Fruit fly (Drosophila melanogaster) whole organism, embryonic: ENCODE measurements around the gene DCP2.

Experiments
- Abd-B ChIP-seq: fragments of 200-800 bp; sonication (Bioruptor generic); optimal IDR thresholded peaks from 2 replicates; lab custom pipeline; 2018; ENCODE audit warnings: missing biosample characterization, mild to moderate bottlenecking, missing genetic modification characterization, moderate library complexity
- Adf1 ChIP-seq: fragments of 200-800 bp; sonication (Bioruptor generic); IDR thresholded peaks from 2 replicates; pipeline ENCODE4 v1.3.6; 2022; ENCODE audit warnings: missing biosample characterization, missing genetic modification characterization
- BEAF-32 ChIP-seq: fragments of 200-800 bp; sonication (Bioruptor generic); optimal IDR thresholded peaks from 3 replicates; lab custom pipeline; 2017; ENCODE audit warnings: missing biosample characterization, missing genetic modification characterization, mild to moderate bottlenecking, moderate library complexity, missing genetic modification reagents
- C15 ChIP-seq: fragments of 200-800 bp; sonication (Bioruptor generic); IDR thresholded peaks from 3 replicates; pipeline ENCODE4 v1.3.6; 2022; ENCODE audit warnings: missing biosample characterization, missing genetic modification characterization
- CG10267 ChIP-seq: fragments of 200-800 bp; sonication (Bioruptor generic); optimal IDR thresholded peaks from 2 replicates; lab custom pipeline; 2018; ENCODE audit warnings: missing biosample characterization, mild to moderate bottlenecking, missing genetic modification characterization, moderate library complexity
- CG11504 ChIP-seq: fragments of 200-800 bp; sonication (Bioruptor generic); optimal IDR thresholded peaks from 3 replicates; lab custom pipeline; 2019; ENCODE audit warnings: missing biosample characterization, mild to moderate bottlenecking, missing genetic modification characterization, moderate library complexity
- CG12391 ChIP-seq: fragments of 200-800 bp; sonication (Bioruptor generic); optimal IDR thresholded peaks from 3 replicates; lab custom pipeline; 2018; ENCODE audit warnings: missing biosample characterization, mild to moderate bottlenecking, missing genetic modification characterization, moderate library complexity
- CG13624 ChIP-seq: fragments of 200-800 bp; sonication (Bioruptor generic); optimal IDR thresholded peaks from 2 replicates; lab custom pipeline; 2016; ENCODE audit warnings: missing biosample characterization, missing genetic modification characterization
- CG14860 ChIP-seq: fragments of 200-800 bp; sonication (Bioruptor generic); IDR thresholded peaks from 3 replicates; pipeline ENCODE4 v1.3.6; 2022; ENCODE audit warnings: missing biosample characterization, missing genetic modification characterization; ENCODE audit not compliant: partially characterized antibody
- CG1603 ChIP-seq: fragments of 200-800 bp; sonication (Bioruptor generic); optimal IDR thresholded peaks from 2 replicates; lab custom pipeline; 2019; ENCODE audit warnings: missing biosample characterization, mild to moderate bottlenecking, missing genetic modification characterization, moderate library complexity
- CG17361 ChIP-seq: fragments of 200-800 bp; sonication (Bioruptor generic); IDR thresholded peaks from 3 replicates; pipeline ENCODE4 v1.3.6; 2022; ENCODE audit warnings: missing biosample characterization, missing genetic modification characterization
- CG17829 ChIP-seq: fragments of 200-800 bp; optimal IDR thresholded peaks from 2 replicates; lab custom pipeline; 2019; ENCODE audit warnings: missing biosample characterization, mild to moderate bottlenecking, missing genetic modification characterization, moderate library complexity
- CG17912 ChIP-seq: fragments of 200-800 bp; sonication (Bioruptor generic); optimal IDR thresholded peaks from 2 replicates; lab custom pipeline; 2018; ENCODE audit warnings: missing biosample characterization, mild to moderate bottlenecking, missing genetic modification characterization
- CG2116 ChIP-seq: fragments of 200-800 bp; sonication (Bioruptor generic); optimal IDR thresholded peaks from 3 replicates; lab custom pipeline; 2018; ENCODE audit warnings: missing biosample characterization, mild to moderate bottlenecking, missing genetic modification characterization
- CG30020 ChIP-seq: fragments of 200-800 bp; optimal IDR thresholded peaks from 2 replicates; lab custom pipeline; 2019; ENCODE audit warnings: missing biosample characterization, mild to moderate bottlenecking, missing genetic modification characterization, moderate library complexity
- CG34224 ChIP-seq: fragments of 200-800 bp; sonication (Bioruptor generic); IDR thresholded peaks from 3 replicates; pipeline ENCODE4 v1.3.6; 2022; ENCODE audit warnings: missing biosample characterization, missing genetic modification characterization; ENCODE audit not compliant: partially characterized antibody
- CG34422 ChIP-seq: fragments of 200-800 bp; sonication (Bioruptor generic); IDR thresholded peaks from 3 replicates; pipeline ENCODE4 v1.3.6; 2022; ENCODE audit warnings: missing biosample characterization, missing genetic modification characterization
- CG4328 ChIP-seq: fragments of 200-800 bp; sonication (Bioruptor generic); optimal IDR thresholded peaks from 3 replicates; lab custom pipeline; 2017; ENCODE audit warnings: missing biosample characterization, missing genetic modification reagents, missing genetic modification characterization
- CG4617 ChIP-seq: fragments of 200-800 bp; sonication (Bioruptor generic); optimal IDR thresholded peaks from 3 replicates; lab custom pipeline; 2016; ENCODE audit warnings: missing biosample characterization, missing genetic modification characterization, borderline replicate concordance
- CG7271 ChIP-seq: fragments of 200-800 bp; sonication (Bioruptor generic); optimal IDR thresholded peaks from 2 replicates; lab custom pipeline; 2018; ENCODE audit warnings: missing biosample characterization, mild to moderate bottlenecking, missing genetic modification characterization, moderate library complexity
- CG7556 ChIP-seq: fragments of 200-800 bp; sonication (Bioruptor generic); optimal IDR thresholded peaks from 2 replicates; lab custom pipeline; 2017; ENCODE audit warnings: missing biosample characterization, mild to moderate bottlenecking, missing genetic modification characterization
- CG8924 ChIP-seq: fragments of 200-800 bp; optimal IDR thresholded peaks from 3 replicates; lab custom pipeline; 2019; ENCODE audit warnings: missing biosample characterization, mild to moderate bottlenecking, missing genetic modification characterization, moderate library complexity
- CG9437 ChIP-seq: fragments of 200-800 bp; sonication (Bioruptor generic); optimal IDR thresholded peaks from 2 replicates; lab custom pipeline; 2018; ENCODE audit warnings: missing biosample characterization, mild to moderate bottlenecking, missing genetic modification characterization
- CHES-1-like ChIP-seq: fragments of 200-800 bp; sonication (Bioruptor generic); optimal IDR thresholded peaks from 2 replicates; lab custom pipeline; 2016; ENCODE audit warnings: missing biosample characterization, missing genetic modification characterization
- CTCF ChIP-seq: fragments of 200-800 bp; sonication (Bioruptor generic); optimal IDR thresholded peaks from 2 replicates; lab custom pipeline; 2017; ENCODE audit warnings: missing biosample characterization, mild to moderate bottlenecking, missing genetic modification characterization, moderate library complexity
- Dp ChIP-seq: fragments of 200-800 bp; sonication (Bioruptor generic); optimal IDR thresholded peaks from 2 replicates; lab custom pipeline; 2018; ENCODE audit warnings: missing biosample characterization, mild to moderate bottlenecking, missing genetic modification characterization, moderate library complexity
- Drgx ChIP-seq: fragments of 200-800 bp; sonication (Bioruptor generic); IDR thresholded peaks from 2 replicates; pipeline ENCODE4 v1.3.6; 2022; ENCODE audit warnings: missing biosample characterization, missing genetic modification characterization
- E2f2 ChIP-seq: fragments of 200-800 bp; sonication (Bioruptor generic); IDR thresholded peaks from 2 replicates; pipeline ENCODE4 v1.3.6; 2022; ENCODE audit warnings: missing biosample characterization, missing genetic modification characterization
- Fer2 ChIP-seq: fragments of 200-800 bp; sonication (Bioruptor generic); optimal IDR thresholded peaks from 2 replicates; lab custom pipeline; 2018; ENCODE audit warnings: missing biosample characterization, mild to moderate bottlenecking, missing genetic modification characterization, moderate library complexity
- Myb ChIP-seq: fragments of 200-800 bp; sonication (Bioruptor generic); optimal IDR thresholded peaks from 2 replicates; lab custom pipeline; 2016; ENCODE audit warnings: missing biosample characterization, missing genetic modification characterization
- Poxn ChIP-seq: fragments of 200-800 bp; sonication (Bioruptor generic); IDR thresholded peaks from 2 replicates; pipeline ENCODE4 v1.3.6; 2022; ENCODE audit warnings: missing biosample characterization, missing genetic modification characterization
- corto ChIP-seq: fragments of 200-800 bp; sonication (Bioruptor generic); optimal IDR thresholded peaks from 2 replicates; lab custom pipeline; 2016; ENCODE audit warnings: missing biosample characterization, mild to moderate bottlenecking, missing genetic modification characterization, moderate library complexity
- crp ChIP-seq, 2 experiments: fragments of 200-800 bp; sonication (Bioruptor generic); optimal IDR thresholded peaks; 2 replicates in 1 of 2; 3 replicates in 1 of 2; lab custom pipeline; 2017; ENCODE audit warnings: missing biosample characterization in 2 of 2, missing genetic modification characterization in 2 of 2, mild to moderate bottlenecking in 1 of 2, moderate library complexity in 1 of 2
- dpn ChIP-seq, 2 experiments: fragments of 200-800 bp; sonication (Bioruptor generic); optimal IDR thresholded peaks; 3 replicates each; lab custom pipeline; 2016; ENCODE audit warnings: missing biosample characterization in 2 of 2, missing genetic modification characterization in 2 of 2
- ftz-f1 ChIP-seq: fragments of 200-800 bp; sonication (Bioruptor generic); optimal IDR thresholded peaks from 2 replicates; lab custom pipeline; 2016; ENCODE audit warnings: missing biosample characterization, missing genetic modification characterization
- gfzf ChIP-seq: fragments of 200-800 bp; sonication (Bioruptor generic); optimal IDR thresholded peaks from 2 replicates; lab custom pipeline; 2016; ENCODE audit warnings: missing biosample characterization, mild to moderate bottlenecking, missing genetic modification characterization, moderate library complexity
- gro ChIP-seq: fragments of 200-800 bp; sonication (Bioruptor generic); optimal IDR thresholded peaks from 2 replicates; lab custom pipeline; 2016; ENCODE audit warnings: missing biosample characterization, missing genetic modification characterization
- knrl ChIP-seq: fragments of 200-800 bp; sonication (Bioruptor generic); IDR thresholded peaks from 3 replicates; pipeline ENCODE4 v1.3.6; 2022; ENCODE audit warnings: missing biosample characterization, missing genetic modification characterization; ENCODE audit not compliant: partially characterized antibody
- phol ChIP-seq: fragments of 200-800 bp; sonication (Bioruptor generic); optimal IDR thresholded peaks from 3 replicates; lab custom pipeline; 2018; ENCODE audit warnings: missing biosample characterization, mild to moderate bottlenecking, missing genetic modification characterization, moderate library complexity
- pita ChIP-seq: fragments of 200-800 bp; sonication (Bioruptor generic); optimal IDR thresholded peaks from 2 replicates; lab custom pipeline; 2017; ENCODE audit warnings: missing biosample characterization, mild to moderate bottlenecking, missing genetic modification characterization
- pzg ChIP-seq: fragments of 200-800 bp; sonication (Bioruptor generic); optimal IDR thresholded peaks from 3 replicates; lab custom pipeline; 2018; ENCODE audit warnings: missing biosample characterization, mild to moderate bottlenecking, missing genetic modification characterization, moderate library complexity
- sens ChIP-seq: fragments of 200-800 bp; sonication (Bioruptor generic); peaks from one replicate; lab custom pipeline; 2016; ENCODE audit warnings: missing biosample characterization, missing genetic modification characterization
- tup ChIP-seq: fragments of 200-800 bp; sonication (Bioruptor generic); optimal IDR thresholded peaks from 2 replicates; lab custom pipeline; 2016; ENCODE audit warnings: missing biosample characterization, mild to moderate bottlenecking, missing genetic modification characterization, moderate library complexity

The DCP2 gene

DNA sequence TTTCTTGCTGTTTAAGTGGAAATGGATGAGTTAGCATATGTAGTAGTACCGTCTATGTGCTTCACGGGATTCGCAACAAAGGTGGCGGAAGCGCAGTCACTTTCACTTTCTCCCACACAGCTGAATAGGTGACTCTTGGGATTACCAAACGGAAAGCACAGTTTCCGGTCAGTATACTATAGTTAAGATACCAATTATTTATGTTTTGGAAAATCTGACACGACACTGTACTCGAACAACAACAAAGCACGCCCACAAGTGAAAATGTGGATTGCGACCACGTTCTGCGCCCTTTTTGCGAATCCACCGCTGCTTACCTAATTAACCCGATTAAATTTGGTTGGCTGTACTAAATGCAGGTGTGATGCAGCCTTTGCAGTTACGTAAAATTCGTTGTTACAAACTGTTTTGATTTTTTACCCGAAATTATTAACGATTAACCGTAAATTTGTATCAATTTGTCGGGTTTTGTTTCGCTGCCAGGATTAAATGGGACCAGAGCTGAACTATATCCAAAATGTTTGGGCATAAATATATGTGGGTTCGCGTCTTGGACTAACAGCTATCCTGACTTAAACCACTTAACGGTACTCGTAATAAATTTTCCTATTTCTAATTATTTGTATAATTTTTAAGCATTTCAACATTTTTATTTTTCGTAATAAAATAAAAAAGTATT lies 8.8 kb upstream of the DCP2 start, which contains the start of gene CG18081 (continued):
- TF ChIP-seq CG8924 (peak; percentile 15), CG1603 (peak; percentile 62), dpn (GFP tag; optimal IDR thresholded peaks at IDR 0.05; lab: Kevin White, UChicago) (no peak), CG34224 (0 out of 3 replicates have a peak, but pooled peaks have one; percentile 32), CG10267 (tag; lab: Kevin White, UChicago) (peak; percentile 25), C15 (GFP tag; lab: Robert Waterston, UW) (no peak), CG11504 (tag; lab: Kevin White, UChicago) (peak; percentile 35), CG17829 (tag; lab: Kevin White, UChicago) (peak; percentile 20), CHES-1-like (GFP tag; lab: Kevin White, UChicago) (peak; percentile 14), Fer2 (no peak), Abd-B (GFP tag; lab: Kevin White, UChicago) (peak; percentile 76), phol (tag; lab: Kevin White, UChicago) (peak; percentile 25), crp (GFP tag; optimal IDR thresholded peaks at IDR 0.05; lab: Kevin White, UChicago) (peak in 1 of 2 experiments; percentile 27), sens (peak; percentile 32), BEAF-32 (GFP tag; lab: Kevin White, UChicago) (peak; percentile 36), CG17912 (GFP tag; lab: Kevin White, UChicago) (no peak), CG12391 (peak; percentile 2), ftz-f1 (GFP tag; lab: Kevin White, UChicago) (no peak), Drgx (GFP tag; lab: Robert Waterston, UW) (no peak), CG17361 (GFP tag; lab: Robert Waterston, UW) (0 out of 3 replicates have a peak, but pooled peaks have one; percentile 16), Myb (peak; percentile 85), Adf1 (GFP tag; lab: Robert Waterston, UW) (peak; percentile 9; the same call in 1 of the 2 replicates), CG4617 (GFP tag; lab: Kevin White, UChicago) (peak; percentile 85), CG2116 (GFP tag; lab: Kevin White, UChicago) (peak; percentile 27), pzg (GFP tag; lab: Kevin White, UChicago) (peak; percentile 77), CTCF (GFP tag; lab: Kevin White, UChicago) (peak; percentile 29), tup (no peak), gro (peak; percentile 58), knrl (no peak), CG7271 (no peak), E2f2 (peak; percentile 22; the same call in 1 of the 2 replicates), pita (peak; percentile 69), Poxn (no peak), CG7556 (GFP tag; lab: Kevin White, UChicago) (no peak), CG30020 (tag; lab: Kevin White, UChicago) (peak; percentile 34), CG4328 (GFP tag; lab: Kevin White, UChicago) (no peak), CG34422 (GFP tag; lab: Robert Waterston, UW) (no peak), CG14860 (GFP tag; lab: Robert Waterston, UW) (no peak), CG13624 (GFP tag; lab: Kevin White, UChicago) (no peak), corto (GFP tag; lab: Kevin White, UChicago) (no peak), gfzf (peak; percentile 88), CG9437 (GFP tag; lab: Kevin White, UChicago) (peak; percentile 84), Dp (GFP tag; lab: Kevin White, UChicago) (peak; percentile 31)
